Worm (Caenorhabditis elegans): ENCODE data around the gene F46C8.3.

F46C8.3 gene

ce11 chrX:7507141-7507540, 18.2 kb upstream of the F46C8.3 start (continued):
- no peak for TF ChIP-seq ceh-27 (GFP tag; optimal IDR thresholded peaks at IDR 0.05)
- TF ChIP-seq lag-1 (GFP tag; IDR thresholded peaks at IDR 0.05), result no peak
- TF ChIP-seq tlf-1 (GFP tag; optimal IDR thresholded peaks at IDR 0.05), result no peak
- no peak for TF ChIP-seq ceh-91 (GFP tag; IDR thresholded peaks at IDR 0.05)
- TF ChIP-seq cebp-2 (GFP tag; IDR thresholded peaks at IDR 0.05), result no peak
- no peak for TF ChIP-seq madf-6 (GFP tag; IDR thresholded peaks at IDR 0.05)
- no peak for TF ChIP-seq F33H1.4 (GFP tag; IDR thresholded peaks at IDR 0.05)
- TF ChIP-seq ekl-4 (GFP tag; IDR thresholded peaks at IDR 0.05), result no peak
- TF ChIP-seq C17E4.6 (GFP tag; IDR thresholded peaks at IDR 0.05), result no peak
- no peak for TF ChIP-seq lin-40 (tag; optimal IDR thresholded peaks at IDR 0.05)
- no peak for TF ChIP-seq snpc-1.3 (tag; optimal IDR thresholded peaks at IDR 0.05; ENCODE audit: insufficient read depth)
- no peak for TF ChIP-seq Y67H2A.10 (GFP tag; conservative IDR thresholded peaks at IDR 0.05)
- TF ChIP-seq D2030.7 (GFP tag; IDR thresholded peaks at IDR 0.05), result peak; percentile 34; the same call in 1 of the 2 replicates
- no peak for TF ChIP-seq lir-1 (GFP tag; conservative IDR thresholded peaks at IDR 0.05)
- no peak for TF ChIP-seq repo-1 (tag; optimal IDR thresholded peaks at IDR 0.05)
- no peak for TF ChIP-seq atf-7 (tag; optimal IDR thresholded peaks at IDR 0.05)
- TF ChIP-seq let-607 (tag; optimal IDR thresholded peaks at IDR 0.05), result no peak
- no peak for TF ChIP-seq B0019.2 (GFP tag; conservative IDR thresholded peaks at IDR 0.05)
- no peak for TF ChIP-seq F49E8.2 (tag; optimal IDR thresholded peaks at IDR 0.05; ENCODE audit: insufficient read depth)
- TF ChIP-seq him-1 (tag; optimal IDR thresholded peaks at IDR 0.05), result peak; percentile 65
- TF ChIP-seq lin-54 (GFP tag; optimal IDR thresholded peaks at IDR 0.05), result no peak
- peak; percentile 70 for TF ChIP-seq B0261.1 (tag; optimal IDR thresholded peaks at IDR 0.05)
- peak; percentile 73 for TF ChIP-seq nhr-90 (tag; optimal IDR thresholded peaks at IDR 0.05)
- no peak for TF ChIP-seq dox-1 (GFP tag; IDR thresholded peaks at IDR 0.05)
- no peak for TF ChIP-seq nhr-27 (tag; optimal IDR thresholded peaks at IDR 0.05)
- TF ChIP-seq nfyb-1 (GFP tag; IDR thresholded peaks at IDR 0.05), result no peak
- no peak for TF ChIP-seq aptf-3 (GFP tag; IDR thresholded peaks at IDR 0.05)
- TF ChIP-seq lsl-1 (GFP tag; optimal IDR thresholded peaks at IDR 0.05), result no peak
- no peak for TF ChIP-seq sptf-2 (GFP tag; optimal IDR thresholded peaks at IDR 0.05)
- no peak for TF ChIP-seq madf-10 (tag; optimal IDR thresholded peaks at IDR 0.05)
- no peak for TF ChIP-seq ceh-100 (GFP tag; IDR thresholded peaks at IDR 0.05)
- no peak for TF ChIP-seq F37B4.10 (GFP tag; IDR thresholded peaks at IDR 0.05)
- TF ChIP-seq F10E7.11 (tag; optimal IDR thresholded peaks at IDR 0.05), result no peak
- peak; percentile 29 for TF ChIP-seq unc-130 (GFP tag; optimal IDR thresholded peaks at IDR 0.05)
- TF ChIP-seq ztf-3 (GFP tag; optimal IDR thresholded peaks at IDR 0.05), result no peak
- no peak for TF ChIP-seq somi-1 (GFP tag; optimal IDR thresholded peaks at IDR 0.05)
- no peak for TF ChIP-seq madf-8 (GFP tag; conservative IDR thresholded peaks at IDR 0.05)
- TF ChIP-seq let-526 (GFP tag; IDR thresholded peaks at IDR 0.05), result no peak
- TF ChIP-seq F57C9.4 (tag; optimal IDR thresholded peaks at IDR 0.05), result no peak
- TF ChIP-seq snpc-3.4 (tag; optimal IDR thresholded peaks at IDR 0.05), result peak; percentile 52
- TF ChIP-seq Y95B8A.8 (GFP tag; IDR thresholded peaks at IDR 0.05), result no peak
- TF ChIP-seq dpl-1 (GFP tag; optimal IDR thresholded peaks at IDR 0.05), result no peak
- TF ChIP-seq hmg-20 (GFP tag; IDR thresholded peaks at IDR 0.05), result no peak
- TF ChIP-seq F39B2.1 (GFP tag; IDR thresholded peaks at IDR 0.05), result no peak
- TF ChIP-seq hlh-26 (GFP tag; conservative IDR thresholded peaks at IDR 0.05), result no peak
- TF ChIP-seq bed-2 (GFP tag; IDR thresholded peaks at IDR 0.05), result no peak
- no peak for TF ChIP-seq F22D6.2 (tag; optimal IDR thresholded peaks at IDR 0.05)
- TF ChIP-seq attf-3 (GFP tag; conservative IDR thresholded peaks at IDR 0.05), result no peak
- no peak for TF ChIP-seq efl-1 (GFP tag; optimal IDR thresholded peaks at IDR 0.05)
